Fruit fly (Drosophila melanogaster): Measurements from ENCODE around the gene Reph.

Reph gene

dm6 chr2L:3787028-3787427 lies 16.3 kb upstream of the Reph start, which contains the start of gene bark (continued):
- TF ChIP-seq shn (GFP tag; optimal IDR thresholded peaks at IDR 0.05) (no peak), Side (GFP tag; optimal IDR thresholded peaks at IDR 0.05) (no peak), CG5180 (GFP tag; optimal IDR thresholded peaks at IDR 0.05) (peak; percentile 78), slou (GFP tag; optimal IDR thresholded peaks at IDR 0.05) (no peak), CG8478 (optimal IDR thresholded peaks at IDR 0.05) (no peak), Nf-YA (GFP tag; IDR thresholded peaks at IDR 0.05) (0 out of 2 replicates have a peak, but pooled peaks have one; percentile 16), CG13287 (GFP tag; IDR thresholded peaks at IDR 0.05; ENCODE audit: partially characterized antibody) (peak; percentile 54), zfh2 (GFP tag; optimal IDR thresholded peaks at IDR 0.05) (no peak), CG11695 (GFP tag; IDR thresholded peaks at IDR 0.05) (0 out of 3 replicates have a peak, but pooled peaks have one; percentile 31), cg (GFP tag; optimal IDR thresholded peaks at IDR 0.05) (peak; percentile 72), Myb (GFP tag; optimal IDR thresholded peaks at IDR 0.05) (no peak), CG3281 (GFP tag; optimal IDR thresholded peaks at IDR 0.05) (peak; percentile 30), unc-4 (GFP tag; IDR thresholded peaks at IDR 0.05; ENCODE audit: partially characterized antibody) (peak; percentile 46), CG1602 (GFP tag; optimal IDR thresholded peaks at IDR 0.05) (no peak), CG7271 (tag; optimal IDR thresholded peaks at IDR 0.05) (no peak), Dp (GFP tag; optimal IDR thresholded peaks at IDR 0.05) (no peak), grn (GFP tag; optimal IDR thresholded peaks at IDR 0.05) (peak; percentile 39), Adf1 (GFP tag; IDR thresholded peaks at IDR 0.05) (no peak; the same call in 1 of the 2 replicates), Drgx (GFP tag; IDR thresholded peaks at IDR 0.05) (peak; percentile 48), tx (GFP tag; optimal IDR thresholded peaks at IDR 0.05) (no peak), CG1792 (GFP tag; optimal IDR thresholded peaks at IDR 0.05) (no peak), CG12744 (GFP tag; optimal IDR thresholded peaks at IDR 0.05) (no peak), CG4854 (GFP tag; optimal IDR thresholded peaks at IDR 0.05) (no peak), ab (GFP tag; optimal IDR thresholded peaks at IDR 0.05) (no peak), Tbp (GFP tag; optimal IDR thresholded peaks at IDR 0.05) (no peak), tgo (GFP tag; IDR thresholded peaks at IDR 0.05) (no peak), mirr (GFP tag; optimal IDR thresholded peaks at IDR 0.05) (peak; percentile 54), B-H1 (GFP tag; IDR thresholded peaks at IDR 0.05) (no peak), NFAT (GFP tag; IDR thresholded peaks at IDR 0.05) (peak; percentile 34; the same call in 1 of the 2 replicates), CG7987 (GFP tag; optimal IDR thresholded peaks at IDR 0.05) (peak; percentile 25), Jarid2 (GFP tag; optimal IDR thresholded peaks at IDR 0.05) (peak; percentile 91), CG3995 (GFP tag; optimal IDR thresholded peaks at IDR 0.05) (no peak), Kr (GFP tag; optimal IDR thresholded peaks at IDR 0.05) (no peak), Hr78 (GFP tag; optimal IDR thresholded peaks at IDR 0.05) (peak in 1 of 2 experiments; percentile 23), CG4617 (GFP tag; optimal IDR thresholded peaks at IDR 0.05; ENCODE audit: borderline replicate concordance) (no peak), CG34376 (GFP tag; optimal IDR thresholded peaks at IDR 0.05) (peak; percentile 52), seq (GFP tag; IDR thresholded peaks at IDR 0.05) (no peak), sens (GFP tag) (peak; percentile 32), CG32532 (GFP tag; IDR thresholded peaks at IDR 0.05) (peak; percentile 67), Neu2 (GFP tag; optimal IDR thresholded peaks at IDR 0.05; ENCODE audit: borderline replicate concordance) (no peak), CG10959 (GFP tag; IDR thresholded peaks at IDR 0.05) (no peak), dysf (GFP tag; IDR thresholded peaks at IDR 0.05) (no peak), Rfx (GFP tag; IDR thresholded peaks at IDR 0.05) (peak; percentile 21; the same call in 1 of the 2 replicates), CG1233 (GFP tag; optimal IDR thresholded peaks at IDR 0.05) (peak; percentile 1), CG32772 (GFP tag; IDR thresholded peaks at IDR 0.05) (no peak), run (tag; optimal IDR thresholded peaks at IDR 0.05) (no peak), slbo (GFP tag; IDR thresholded peaks at IDR 0.05) (0 out of 2 replicates have a peak, but pooled peaks have one; percentile 4), chinmo (GFP tag; IDR thresholded peaks at IDR 0.05; ENCODE audit: partially characterized antibody) (peak; percentile 93; the same call in 3 of the 4 replicates), CG33557 (GFP tag; optimal IDR thresholded peaks at IDR 0.05) (no peak), lbe (GFP tag; optimal IDR thresholded peaks at IDR 0.05) (peak; percentile 83), Awh (GFP tag; IDR thresholded peaks at IDR 0.05) (no peak), CG6175 (GFP tag; IDR thresholded peaks at IDR 0.05) (no peak)
